Fruit fly (Drosophila melanogaster): ENCODE measurements around the gene CG34251.

dm6 chr3L:17719754-17720153 lies 48.3 kb downstream of the CG34251 start, which contains the start of gene CheB74a:
- no peak for TF ChIP-seq cic (GFP tag; optimal IDR thresholded peaks at IDR 0.05)
- no peak for TF ChIP-seq CG12768 (GFP tag; optimal IDR thresholded peaks at IDR 0.05)
